Fruit fly (Drosophila melanogaster): ENCODE measurements around the gene Rel.

Rel gene

DNA sequence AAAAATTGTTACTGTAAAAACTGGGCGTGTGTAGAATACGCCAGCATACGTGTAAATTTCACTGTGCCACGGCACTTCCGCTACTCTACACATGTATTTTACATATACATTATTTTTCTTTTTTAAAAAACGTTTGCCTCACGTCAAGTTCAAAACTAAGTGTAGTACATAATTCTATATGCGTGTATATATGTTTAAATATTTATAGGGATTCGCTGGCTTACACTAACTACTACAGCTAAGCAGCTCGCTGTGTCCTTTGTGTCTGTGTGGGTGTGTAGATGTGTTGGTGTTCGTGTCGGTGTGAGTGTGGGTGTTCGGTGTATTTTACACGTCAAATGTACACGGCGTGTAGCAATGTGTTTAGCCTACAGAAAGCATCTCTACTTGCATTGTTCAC is 20.6 kb upstream of the Rel start:
- TF ChIP-seq aop (GFP tag; IDR thresholded peaks at IDR 0.05) (no peak), Atf6 (GFP tag; IDR thresholded peaks at IDR 0.05) (no peak), Dll (GFP tag; IDR thresholded peaks at IDR 0.05; ENCODE audit: partially characterized antibody) (no peak), cg (GFP tag; optimal IDR thresholded peaks at IDR 0.05) (peak; percentile 53), CG2199 (GFP tag; IDR thresholded peaks at IDR 0.05) (0 out of 3 replicates have a peak, but pooled peaks have one; percentile 27), amos (GFP tag; IDR thresholded peaks at IDR 0.05; ENCODE audit: partially characterized antibody) (peak; percentile 70; the same call in 1 of the 2 replicates), bcd (GFP tag; optimal IDR thresholded peaks at IDR 0.05) (peak; percentile 23), knrl (GFP tag; IDR thresholded peaks at IDR 0.05; ENCODE audit: partially characterized antibody) (peak; percentile 72), Ets97D (GFP tag; optimal IDR thresholded peaks at IDR 0.05) (no peak), unpg (GFP tag; optimal IDR thresholded peaks at IDR 0.05) (no peak), CG13424 (tag; optimal IDR thresholded peaks at IDR 0.05) (no peak), CTCF (GFP tag; optimal IDR thresholded peaks at IDR 0.05) (peak; percentile 55), Dref (GFP tag; IDR thresholded peaks at IDR 0.05) (no peak), org-1 (GFP tag; optimal IDR thresholded peaks at IDR 0.05) (no peak), Med (GFP tag) (peak; percentile 78), Scr (GFP tag; IDR thresholded peaks at IDR 0.05; ENCODE audit: partially characterized antibody) (peak; percentile 37; the same call in 1 of the 2 replicates), nerfin-2 (GFP tag; IDR thresholded peaks at IDR 0.05; ENCODE audit: partially characterized antibody) (peak; percentile 37; the same call in 1 of the 2 replicates), CG16813 (GFP tag; IDR thresholded peaks at IDR 0.05; ENCODE audit: partially characterized antibody) (peak; percentile 71), CG4617 (GFP tag; optimal IDR thresholded peaks at IDR 0.05; ENCODE audit: borderline replicate concordance) (no peak), Ets65A (GFP tag) (peak; percentile 75), peb (GFP tag; IDR thresholded peaks at IDR 0.05) (no peak), CG15514 (GFP tag; optimal IDR thresholded peaks at IDR 0.05) (no peak), CG6272 (GFP tag; IDR thresholded peaks at IDR 0.05) (peak; percentile 37; the same call in 1 of the 2 replicates), Stat92E (GFP tag; optimal IDR thresholded peaks at IDR 0.05) (no peak), CG7987 (GFP tag; optimal IDR thresholded peaks at IDR 0.05) (no peak), luna (GFP tag; optimal IDR thresholded peaks at IDR 0.05) (no peak), ac (GFP tag; optimal IDR thresholded peaks at IDR 0.05) (no peak), CG8944 (GFP tag; optimal IDR thresholded peaks at IDR 0.05) (no peak), CG11723 (GFP tag; optimal IDR thresholded peaks at IDR 0.05) (no peak), CG9727 (GFP tag; optimal IDR thresholded peaks at IDR 0.05) (no peak), Meics (GFP tag; optimal IDR thresholded peaks at IDR 0.05) (no peak), CG6791 (GFP tag; IDR thresholded peaks at IDR 0.05; ENCODE audit: partially characterized antibody) (peak; percentile 71; the same call in 2 of the 3 replicates), Opbp (GFP tag; IDR thresholded peaks at IDR 0.05; ENCODE audit: partially characterized antibody) (peak; percentile 64; the same call in 1 of the 3 replicates), CG5180 (GFP tag; optimal IDR thresholded peaks at IDR 0.05) (no peak), E2f2 (GFP tag; IDR thresholded peaks at IDR 0.05) (no peak), HLH4C (GFP tag; IDR thresholded peaks at IDR 0.05; ENCODE audit: partially characterized antibody) (0 out of 3 replicates have a peak, but pooled peaks have one; percentile 42), bbx (GFP tag; IDR thresholded peaks at IDR 0.05; ENCODE audit: partially characterized antibody) (peak; percentile 54; the same call in 1 of the 2 replicates), tgo (GFP tag; IDR thresholded peaks at IDR 0.05) (0 out of 3 replicates have a peak, but pooled peaks have one; percentile 15), sqz (GFP tag; optimal IDR thresholded peaks at IDR 0.05) (no peak), CG2120 (GFP tag; optimal IDR thresholded peaks at IDR 0.05) (no peak), zf30C (GFP tag; optimal IDR thresholded peaks at IDR 0.05) (no peak), CG13287 (GFP tag; IDR thresholded peaks at IDR 0.05; ENCODE audit: partially characterized antibody) (0 out of 2 replicates have a peak, but pooled peaks have one; percentile 20), Hr78 (GFP tag; optimal IDR thresholded peaks at IDR 0.05) (no peak), sima (GFP tag; optimal IDR thresholded peaks at IDR 0.05) (no peak), Dfd (GFP tag; optimal IDR thresholded peaks at IDR 0.05) (no peak), inv (GFP tag; IDR thresholded peaks at IDR 0.05; ENCODE audit: partially characterized antibody) (0 out of 2 replicates have a peak, but pooled peaks have one; percentile 42), CG14860 (GFP tag; IDR thresholded peaks at IDR 0.05; ENCODE audit: partially characterized antibody) (peak; percentile 67; the same call in 1 of the 3 replicates), Dbx (GFP tag; IDR thresholded peaks at IDR 0.05) (peak; percentile 15; the same call in 1 of the 3 replicates)
